Worm (Caenorhabditis elegans) whole organism, mixed stage, embryonic: ENCODE measurements around the gene cox-10.

ENCODE experiments used
- blmp-1 ChIP-seq: fragments of 150-350 bp; optimal IDR thresholded peaks from 2 replicates; lab custom pipeline; 2014; ENCODE audit warnings: missing biosample characterization, missing genetic modification characterization
- ces-1 ChIP-seq: fragments of 150-350 bp; optimal IDR thresholded peaks from 2 replicates; lab custom pipeline; 2014; ENCODE audit warnings: missing biosample characterization, missing genetic modification reagents, missing genetic modification characterization
- elt-1 ChIP-seq: sonication (generic microtip); optimal IDR thresholded peaks from 2 replicates; lab custom pipeline; 2017; ENCODE audit warnings: missing genetic modification characterization, mild to moderate bottlenecking, missing compliant biosample characterization, antibody characterized with exemption, moderate library complexity, borderline replicate concordance; ENCODE audit not compliant: insufficient read depth
- flh-1 ChIP-seq: fragments of 200-800 bp; sonication (Bioruptor generic); optimal IDR thresholded peaks from 2 replicates; lab custom pipeline; 2018; ENCODE audit warnings: mild to moderate bottlenecking, missing genetic modification characterization, moderate library complexity, missing compliant biosample characterization
- lin-13 ChIP-seq: fragments of 150-350 bp; optimal IDR thresholded peaks from 2 replicates; lab custom pipeline; 2014; ENCODE audit warnings: missing biosample characterization, missing genetic modification characterization
- lsy-2 ChIP-seq: fragments of 150-350 bp; optimal IDR thresholded peaks from 2 replicates; lab custom pipeline; 2014; ENCODE audit warnings: missing biosample characterization, missing genetic modification characterization
- nhr-12 ChIP-seq: fragments of 150-350 bp; optimal IDR thresholded peaks from 2 replicates; lab custom pipeline; 2014; ENCODE audit warnings: missing biosample characterization, missing genetic modification characterization
- nhr-76 ChIP-seq: sonication (generic microtip); optimal IDR thresholded peaks from 2 replicates; lab custom pipeline; 2017; ENCODE audit warnings: missing biosample characterization, missing genetic modification characterization
- tbx-8 ChIP-seq: fragments of 200-800 bp; sonication (Bioruptor generic); optimal IDR thresholded peaks from 2 replicates; lab custom pipeline; 2018; ENCODE audit warnings: mild to moderate bottlenecking, missing genetic modification characterization, moderate library complexity, missing compliant biosample characterization
- unc-62 ChIP-seq: fragments of 150-350 bp; optimal IDR thresholded peaks from 2 replicates; lab custom pipeline; 2014; ENCODE audit warnings: missing biosample characterization, missing genetic modification reagents, missing genetic modification characterization

DNA sequence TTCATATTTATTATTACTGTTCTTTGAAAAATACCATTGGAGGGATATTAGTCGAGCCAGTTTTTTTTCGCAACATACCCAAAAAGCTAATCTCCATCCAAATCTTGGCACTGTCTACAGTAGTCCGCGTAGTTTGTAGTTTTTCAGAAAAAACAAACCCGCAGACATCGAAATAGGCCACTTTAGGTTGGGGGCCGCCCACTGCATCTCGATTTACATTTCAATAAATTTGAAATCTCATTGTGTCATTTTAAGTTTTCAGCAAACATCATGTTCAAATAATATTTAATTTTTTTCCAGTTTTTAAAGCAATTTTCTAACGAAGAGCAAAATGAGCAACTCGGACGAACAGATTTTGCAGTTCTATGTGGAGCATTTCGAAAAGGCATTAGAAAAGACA is 39.4 kb upstream of the cox-10 start, which contains the start of gene nhr-235:
- TF ChIP-seq tbx-8 (GFP tag; lab: Kevin White, UChicago) (no peak), elt-1 (tag; lab: Kevin White, UChicago) (no peak), flh-1 (GFP tag; lab: Kevin White, UChicago) (no peak), unc-62 (GFP tag; lab: Kevin White, UChicago) (no peak), ces-1 (no peak), nhr-76 (tag; lab: Kevin White, UChicago) (no peak), lsy-2 (no peak), blmp-1 (tag; lab: Kevin White, UChicago) (no peak), lin-13 (no peak), nhr-12 (tag; lab: Kevin White, UChicago) (no peak)
